Worm (Caenorhabditis elegans) whole organism, L1 larva: ENCODE measurements around the gene rabs-5.

ENCODE experiments used
- blmp-1 ChIP-seq: fragments of 150-350 bp; optimal IDR thresholded peaks from 2 replicates; lab custom pipeline; 2014; ENCODE audit warnings: missing biosample characterization, missing genetic modification characterization
- ceh-63 ChIP-seq: fragments of 200-800 bp; sonication (Bioruptor generic); optimal IDR thresholded peaks from 2 replicates; lab custom pipeline; 2018; ENCODE audit warnings: mild to moderate bottlenecking, missing genetic modification characterization, missing compliant biosample characterization
- ceh-8 ChIP-seq: fragments of 200-800 bp; sonication (Bioruptor generic); optimal IDR thresholded peaks from 2 replicates; lab custom pipeline; 2018; ENCODE audit warnings: mild to moderate bottlenecking, missing genetic modification characterization, moderate library complexity, missing compliant biosample characterization
- ceh-82 ChIP-seq, 3 experiments: fragments of 150-350 bp in 1 of 3; sonication (generic microtip) in 2 of 3; optimal IDR thresholded peaks; 2 replicates each; lab custom pipeline; 2014 to 2017; ENCODE audit warnings: missing biosample characterization in 3 of 3, missing genetic modification characterization in 3 of 3
- ceh-90 ChIP-seq: sonication (generic microtip); optimal IDR thresholded peaks from 2 replicates; lab custom pipeline; 2016; ENCODE audit warnings: missing genetic modification characterization, missing compliant biosample characterization
- dsc-1 ChIP-seq: sonication (generic microtip); optimal IDR thresholded peaks from 2 replicates; lab custom pipeline; 2016; ENCODE audit warnings: mild to moderate bottlenecking, missing genetic modification characterization, missing compliant biosample characterization
- efl-1 ChIP-seq, 4 experiments: fragments of 150-350 bp; optimal IDR thresholded peaks in 3 of 4; peaks in 1 of 4; 1 replicate in 1 of 4; 2 replicates in 3 of 4; lab custom pipeline; 2014; ENCODE audit warnings: missing biosample characterization in 2 of 4, missing genetic modification characterization in 2 of 4, missing genetic modification reagents in 2 of 4
- egl-13 ChIP-seq: sonication (generic microtip); optimal IDR thresholded peaks from 2 replicates; lab custom pipeline; 2016; ENCODE audit warnings: missing genotype, missing genetic modification reagents, missing genetic modification characterization, missing compliant biosample characterization
- egl-27 ChIP-seq, 2 experiments: fragments of 150-350 bp in 1 of 2; sonication (generic microtip); optimal IDR thresholded peaks; 3 replicates each; lab custom pipeline; 2017 to 2018; ENCODE audit warnings: missing biosample characterization in 2 of 2, missing genetic modification characterization in 2 of 2, missing genetic modification reagents in 2 of 2
- elt-2 ChIP-seq: sonication (generic microtip); optimal IDR thresholded peaks from 2 replicates; lab custom pipeline; 2016; ENCODE audit warnings: missing genetic modification characterization, mild to moderate bottlenecking, inconsistent platforms, missing compliant biosample characterization, missing genetic modification reagents
- ets-5 ChIP-seq: fragments of 200-800 bp; sonication (Bioruptor generic); IDR thresholded peaks from 2 replicates; pipeline ENCODE4 v1.3.6; 2022; ENCODE audit warnings: missing genetic modification characterization, missing compliant biosample characterization
- fkh-4 ChIP-seq: sonication (generic microtip); optimal IDR thresholded peaks from 2 replicates; lab custom pipeline; 2016; ENCODE audit warnings: missing compliant biosample characterization, missing genetic modification characterization, borderline replicate concordance
- fkh-8 ChIP-seq: sonication (generic microtip); optimal IDR thresholded peaks from 2 replicates; lab custom pipeline; 2016; ENCODE audit warnings: mild to moderate bottlenecking, missing genetic modification characterization, missing compliant biosample characterization
- fos-1 ChIP-seq: fragments of 150-350 bp; optimal IDR thresholded peaks from 2 replicates; lab custom pipeline; 2014; ENCODE audit warnings: missing biosample characterization, missing genetic modification characterization
- hlh-4 ChIP-seq: sonication (generic microtip); optimal IDR thresholded peaks from 2 replicates; lab custom pipeline; 2016; ENCODE audit warnings: mild to moderate bottlenecking, missing genetic modification characterization, missing compliant biosample characterization
- irx-1 ChIP-seq: sonication (generic microtip); optimal IDR thresholded peaks from 2 replicates; lab custom pipeline; 2016; ENCODE audit warnings: missing genetic modification characterization, missing compliant biosample characterization
- jun-1 ChIP-seq: fragments of 150-350 bp; optimal IDR thresholded peaks from 2 replicates; lab custom pipeline; 2014; ENCODE audit warnings: missing biosample characterization, missing genetic modification reagents, missing genetic modification characterization
- lin-14 ChIP-seq: fragments of 200-800 bp; sonication (Bioruptor generic); optimal IDR thresholded peaks from 2 replicates; lab custom pipeline; 2018; ENCODE audit warnings: mild to moderate bottlenecking, missing genetic modification characterization, moderate library complexity, missing compliant biosample characterization
- lin-39 ChIP-seq: fragments of 150-350 bp; optimal IDR thresholded peaks from 2 replicates; lab custom pipeline; 2014; ENCODE audit warnings: missing biosample characterization, missing genetic modification reagents, missing genetic modification characterization
- lsy-2 ChIP-seq, 2 experiments: fragments of 150-350 bp; optimal IDR thresholded peaks; 2 replicates each; lab custom pipeline; 2014; ENCODE audit warnings: missing biosample characterization in 2 of 2, missing genetic modification characterization in 2 of 2
- mdl-1 ChIP-seq, 2 experiments: fragments of 150-350 bp; optimal IDR thresholded peaks; 2 replicates each; lab custom pipeline; 2014 to 2017; ENCODE audit warnings: missing biosample characterization in 2 of 2, missing genetic modification characterization in 2 of 2, inconsistent platforms in 1 of 2
- nhr-11 ChIP-seq: fragments of 150-350 bp; optimal IDR thresholded peaks from 2 replicates; lab custom pipeline; 2014; ENCODE audit warnings: missing biosample characterization, missing genetic modification characterization
- nhr-19 ChIP-seq: fragments of 200-800 bp; sonication (Bioruptor generic); conservative IDR thresholded peaks from 2 replicates; pipeline ENCODE4 v1.3.6; 2022; ENCODE audit warnings: missing genetic modification characterization, missing compliant biosample characterization
- nhr-20 ChIP-seq: sonication (generic microtip); optimal IDR thresholded peaks from 2 replicates; lab custom pipeline; 2016; ENCODE audit warnings: mild to moderate bottlenecking, missing genetic modification characterization, missing compliant biosample characterization
- nhr-47 ChIP-seq: sonication (generic microtip); optimal IDR thresholded peaks from 2 replicates; lab custom pipeline; 2016; ENCODE audit warnings: mild to moderate bottlenecking, missing genetic modification characterization, moderate library complexity, missing compliant biosample characterization
- nhr-71 ChIP-seq: sonication (generic microtip); optimal IDR thresholded peaks from 2 replicates; lab custom pipeline; 2016; ENCODE audit warnings: mild to moderate bottlenecking, missing genetic modification characterization, moderate library complexity, missing compliant biosample characterization
- pax-3 ChIP-seq: fragments of 200-800 bp; sonication (Bioruptor generic); optimal IDR thresholded peaks from 2 replicates; lab custom pipeline; 2018; ENCODE audit warnings: mild to moderate bottlenecking, missing genetic modification characterization, moderate library complexity, missing compliant biosample characterization
- skn-1 ChIP-seq: fragments of 150-350 bp; optimal IDR thresholded peaks from 2 replicates; lab custom pipeline; 2014; ENCODE audit warnings: missing biosample characterization, missing genetic modification characterization
- sox-4 ChIP-seq: sonication (generic microtip); optimal IDR thresholded peaks from 2 replicates; lab custom pipeline; 2016; ENCODE audit warnings: missing genetic modification characterization, missing compliant biosample characterization
- tlp-1 ChIP-seq: fragments of 150-350 bp; optimal IDR thresholded peaks from 2 replicates; lab custom pipeline; 2014; ENCODE audit warnings: missing biosample characterization, missing genetic modification characterization
- unc-130 ChIP-seq: fragments of 150-350 bp; optimal IDR thresholded peaks from 2 replicates; lab custom pipeline; 2017; ENCODE audit warnings: missing biosample characterization, missing genetic modification characterization, inconsistent platforms
- unc-86 ChIP-seq: sonication (generic microtip); optimal IDR thresholded peaks from 2 replicates; lab custom pipeline; 2016; ENCODE audit warnings: missing genetic modification characterization, missing compliant biosample characterization
- zag-1 ChIP-seq: fragments of 150-350 bp; optimal IDR thresholded peaks from 2 replicates; lab custom pipeline; 2014; ENCODE audit warnings: missing biosample characterization, missing genetic modification characterization
- zip-4 ChIP-seq: fragments of 200-800 bp; sonication (Bioruptor generic); optimal IDR thresholded peaks from 2 replicates; lab custom pipeline; 2018; ENCODE audit warnings: mild to moderate bottlenecking, missing genetic modification characterization, moderate library complexity, missing compliant biosample characterization
- ztf-4 ChIP-seq: fragments of 150-350 bp; optimal IDR thresholded peaks from 2 replicates; lab custom pipeline; 2014; ENCODE audit warnings: missing biosample characterization, missing genetic modification characterization

The rabs-5 gene

ce11 chrIV:8144341-8144740 is 36.9 kb upstream of the rabs-5 start:
- TF ChIP-seq egl-13 (tag; lab: Kevin White, UChicago) = no peak
- no peak for TF ChIP-seq tlp-1 (tag; lab: Kevin White, UChicago)
- TF ChIP-seq dsc-1 (tag; lab: Kevin White, UChicago) = peak; percentile 65
- no peak for TF ChIP-seq elt-2 (tag; lab: Kevin White, UChicago)
- no peak for TF ChIP-seq mdl-1 (tag; optimal IDR thresholded peaks at IDR 0.05; lab: Kevin White, UChicago)

- TF ChIP-seq dsc-1 (tag; lab: Kevin White, UChicago) (peak; percentile 98), lsy-2 (tag; optimal IDR thresholded peaks at IDR 0.05; lab: Kevin White, UChicago) (peak; percentile 34 to 37), egl-27 (tag; optimal IDR thresholded peaks at IDR 0.05; lab: Kevin White, UChicago) (no peak), pax-3 (tag; lab: Kevin White, UChicago) (peak; percentile 70), hlh-4 (peak; percentile 22), skn-1 (tag; lab: Kevin White, UChicago) (no peak), lin-39 (tag; lab: Kevin White, UChicago) (no peak), nhr-71 (tag; lab: Kevin White, UChicago) (peak; percentile 68), fkh-4 (tag; lab: Kevin White, UChicago) (peak; percentile 41), lin-14 (GFP tag; lab: Kevin White, UChicago) (peak; percentile 76), ceh-82 (tag; optimal IDR thresholded peaks at IDR 0.05; lab: Kevin White, UChicago) (peak in 1 of 3 experiments; percentile 5), unc-86 (no peak), fkh-8 (peak; percentile 79), nhr-47 (peak; percentile 52), efl-1 (optimal IDR thresholded peaks at IDR 0.05; lab: Kevin White, UChicago) (peak; percentile 21 to 24), efl-1 (GFP tag; optimal IDR thresholded peaks at IDR 0.05 in 1 of 2; lab: Kevin White, UChicago) (no peak), ceh-8 (GFP tag; lab: Kevin White, UChicago) (peak; percentile 43), sox-4 (tag; lab: Kevin White, UChicago) (peak; percentile 47), fos-1 (tag; lab: Kevin White, UChicago) (peak; percentile 28), nhr-19 (GFP tag; lab: Robert Waterston, UW) (no peak), nhr-11 (peak; percentile 38), nhr-20 (peak; percentile 10)
Measured at ce11 chrIV:8142735-8143550, 35.5 kb upstream of the rabs-5 start, which contains the start of gene pmk-2. TSS of gene pmk-2 (plus strand) at chrIV:8143500.

- TF ChIP-seq blmp-1 (peak; percentile 2), unc-130 (tag; lab: Kevin White, UChicago) (no peak)
Measured at ce11 chrIV:8138984-8139383, 31.6 kb upstream of the rabs-5 start, which contains the start of gene pmk-3. TSS of gene pmk-3 (plus strand) at chrIV:8139219.

DNA sequence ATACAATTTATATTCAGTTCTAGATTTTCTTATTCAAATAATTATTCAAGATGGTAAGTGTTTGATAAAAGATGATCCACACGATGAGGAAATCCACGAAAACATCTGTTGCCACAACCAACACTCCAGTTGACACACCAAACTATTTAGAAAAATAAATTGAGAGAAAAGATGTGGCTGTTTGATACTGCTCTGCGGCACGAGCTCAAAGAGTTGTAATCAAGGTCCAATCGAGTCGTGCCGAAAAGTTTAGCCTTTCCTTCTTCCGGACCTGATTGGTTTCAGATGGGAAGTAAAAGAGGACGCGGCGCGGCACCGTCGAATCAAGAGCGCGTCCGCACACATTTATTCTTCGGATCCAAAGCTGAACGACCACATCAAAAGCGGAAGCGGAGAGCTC is 29.1 kb upstream of the rabs-5 start:
- TF ChIP-seq efl-1 (optimal IDR thresholded peaks at IDR 0.05; lab: Kevin White, UChicago) (no peak), efl-1 (GFP tag; optimal IDR thresholded peaks at IDR 0.05 in 1 of 2; lab: Kevin White, UChicago) (no peak), unc-130 (tag; lab: Kevin White, UChicago) (no peak), ceh-90 (tag; lab: Kevin White, UChicago) (no peak), jun-1 (no peak), zag-1 (tag; lab: Kevin White, UChicago) (no peak), mdl-1 (tag; optimal IDR thresholded peaks at IDR 0.05; lab: Kevin White, UChicago) (no peak), ceh-63 (no peak), ets-5 (GFP tag; lab: Robert Waterston, UW) (no peak), irx-1 (tag; lab: Kevin White, UChicago) (no peak), blmp-1 (no peak), fkh-4 (tag; lab: Kevin White, UChicago) (peak; percentile 74), dsc-1 (tag; lab: Kevin White, UChicago) (peak; percentile 93), zip-4 (GFP tag; lab: Kevin White, UChicago) (no peak), egl-27 (tag; optimal IDR thresholded peaks at IDR 0.05; lab: Kevin White, UChicago) (no peak), ztf-4 (tag; lab: Kevin White, UChicago) (no peak)
